Worm (Caenorhabditis elegans): ENCODE data around the gene cnx-1.

cnx-1 gene

ce11 chrIII:9780665-9781304 is 36.2 kb downstream of the cnx-1 start, which contains the start of gene vha-1 (continued):
- TF ChIP-seq madf-3 (GFP tag; IDR thresholded peaks at IDR 0.05), result peak; percentile 100
- 0 out of 2 replicates have a peak, but pooled peaks have one; percentile 38 for TF ChIP-seq cebp-1 (GFP tag; IDR thresholded peaks at IDR 0.05)
- TF ChIP-seq cebp-1 (tag; optimal IDR thresholded peaks at IDR 0.05), result peak; percentile 74
- peak; percentile 88 for TF ChIP-seq dox-1 (GFP tag; IDR thresholded peaks at IDR 0.05)
- TF ChIP-seq madf-8 (GFP tag; conservative IDR thresholded peaks at IDR 0.05), result no peak
- peak; percentile 26; the same call in 1 of the 2 replicates for TF ChIP-seq egrh-3 (GFP tag; IDR thresholded peaks at IDR 0.05)
- no peak for TF ChIP-seq B0019.2 (GFP tag; conservative IDR thresholded peaks at IDR 0.05)
- TF ChIP-seq egl-44 (GFP tag; IDR thresholded peaks at IDR 0.05), result no peak
- no peak for TF ChIP-seq F10E7.11 (tag; optimal IDR thresholded peaks at IDR 0.05)
- TF ChIP-seq snpc-4 (GFP tag; optimal IDR thresholded peaks at IDR 0.05), result no peak
- peak in 3 of 4 experiments; percentile 36 to 62 (median 46) for TF ChIP-seq snpc-4 (tag; optimal IDR thresholded peaks at IDR 0.05)
- no peak for TF ChIP-seq rpc-1 (optimal IDR thresholded peaks at IDR 0.05)
- TF ChIP-seq rpc-1 (tag; optimal IDR thresholded peaks at IDR 0.05), result no peak
- no peak for TF ChIP-seq bed-1 (GFP tag; IDR thresholded peaks at IDR 0.05)
- TF ChIP-seq mxl-1 (tag; optimal IDR thresholded peaks at IDR 0.05), result no peak
- no peak; the same call in 1 of the 2 replicates for TF ChIP-seq C06A6.2 (GFP tag; conservative IDR thresholded peaks at IDR 0.05)
- TF ChIP-seq lsl-1 (GFP tag; optimal IDR thresholded peaks at IDR 0.05), result peak; percentile 67
- peak; percentile 0 for TF ChIP-seq snpc-1.3 (tag; optimal IDR thresholded peaks at IDR 0.05; ENCODE audit: insufficient read depth)
- no peak for TF ChIP-seq lag-1 (GFP tag; IDR thresholded peaks at IDR 0.05)
- peak; percentile 31 for TF ChIP-seq somi-1 (GFP tag; optimal IDR thresholded peaks at IDR 0.05)
- no peak; the same call in 1 of the 2 replicates for TF ChIP-seq attf-3 (GFP tag; conservative IDR thresholded peaks at IDR 0.05)
- TF ChIP-seq nhr-120 (GFP tag; IDR thresholded peaks at IDR 0.05), result no peak
- TF ChIP-seq ceh-79 (tag; optimal IDR thresholded peaks at IDR 0.05), result no peak
- TF ChIP-seq unc-130 (GFP tag; optimal IDR thresholded peaks at IDR 0.05), result no peak
- TF ChIP-seq lsy-27 (tag; optimal IDR thresholded peaks at IDR 0.05; ENCODE audit: borderline replicate concordance, insufficient read depth), result peak; percentile 43
- TF ChIP-seq hsf-1 (GFP tag; IDR thresholded peaks at IDR 0.05), result no peak
- no peak for TF ChIP-seq F37B4.10 (GFP tag; IDR thresholded peaks at IDR 0.05)
- TF ChIP-seq mel-28 (tag; optimal IDR thresholded peaks at IDR 0.05; ENCODE audit: borderline replicate concordance), result no peak
- no peak for TF ChIP-seq ccch-3 (GFP tag; optimal IDR thresholded peaks at IDR 0.05)
- no peak for TF ChIP-seq B0261.1 (tag; optimal IDR thresholded peaks at IDR 0.05)
- TF ChIP-seq ZK185.1 (tag; optimal IDR thresholded peaks at IDR 0.05; ENCODE audit: poor library complexity, severe bottlenecking), result peak; percentile 26
- peak; percentile 92 for TF ChIP-seq pha-4 (tag; optimal IDR thresholded peaks at IDR 0.05)

ce11 chrIII:9780254-9780653 is 36.7 kb downstream of the cnx-1 start, which contains the start of gene sqv-3:
Gene sqv-3, minus strand, starts transcription at chrIII:9780354.
- TF ChIP-seq egl-44 (GFP tag; IDR thresholded peaks at IDR 0.05) (no peak), madf-3 (GFP tag; IDR thresholded peaks at IDR 0.05) (0 out of 2 replicates have a peak, but pooled peaks have one; percentile 55)

ce11 chrIII:9779080-9779479 is 37.9 kb downstream of the cnx-1 start:
- no peak for TF ChIP-seq aptf-2 (GFP tag; conservative IDR thresholded peaks at IDR 0.05)
- TF ChIP-seq madf-3 (GFP tag; IDR thresholded peaks at IDR 0.05), result 0 out of 2 replicates have a peak, but pooled peaks have one; percentile 53
- peak; percentile 55; the same call in 1 of the 2 replicates for TF ChIP-seq F33H1.4 (GFP tag; IDR thresholded peaks at IDR 0.05)
- peak; percentile 52 for TF ChIP-seq lsl-1 (GFP tag; optimal IDR thresholded peaks at IDR 0.05)
- TF ChIP-seq xnd-1 (tag; optimal IDR thresholded peaks at IDR 0.05), result peak; percentile 19

Data from whole organism, young adult.